Fruit fly (Drosophila melanogaster): Measurements from ENCODE around the gene CG43843.

DNA sequence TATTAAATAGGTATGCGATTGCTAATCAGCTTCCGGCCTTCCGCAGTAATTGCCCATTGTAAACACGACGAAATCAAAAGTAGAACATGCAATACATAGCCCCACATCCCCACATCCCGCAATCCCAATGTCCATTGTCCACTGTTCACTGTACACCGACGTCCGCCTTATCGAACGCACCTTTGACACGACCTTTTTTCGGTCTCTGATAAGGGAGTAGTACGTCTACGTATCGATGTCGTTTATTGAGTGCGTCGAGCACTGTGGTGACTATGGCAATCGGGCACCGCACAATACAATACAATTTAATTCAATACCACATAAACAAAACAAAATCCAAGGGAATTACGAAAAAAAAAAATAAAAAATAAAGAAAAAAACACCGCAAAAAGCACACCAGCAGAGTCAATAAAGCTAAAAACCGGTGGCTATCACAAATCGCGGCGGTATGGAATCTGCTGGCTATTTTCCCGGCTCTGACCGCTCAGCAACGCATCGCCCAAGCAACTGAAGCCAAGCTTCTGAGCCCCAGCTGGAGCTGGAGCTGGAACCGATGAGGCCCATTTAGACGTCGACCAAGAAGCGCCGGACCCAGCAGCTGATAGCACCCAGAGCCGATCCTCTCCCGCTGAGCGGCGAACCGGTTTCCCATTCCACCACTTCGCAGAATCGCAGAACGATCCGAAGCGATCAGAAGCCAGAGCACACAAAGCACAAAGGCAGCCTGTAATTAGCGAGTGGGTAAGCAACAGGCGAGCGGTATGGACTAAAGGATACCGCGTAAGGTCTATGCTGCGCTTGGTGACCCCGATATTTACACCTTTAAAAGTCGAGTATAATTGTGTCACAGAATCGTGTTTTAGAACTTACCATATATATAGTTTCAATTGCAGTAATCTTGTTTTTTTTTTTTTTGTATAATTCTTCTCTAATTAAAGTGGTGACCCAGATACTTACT, 23.3 kb upstream of the CG43843 start, which contains the start of gene Hayan:
- TF ChIP-seq Vsx2 (GFP tag; optimal IDR thresholded peaks at IDR 0.05; ENCODE audit: partially characterized antibody) (peak; percentile 79), lola (GFP tag; optimal IDR thresholded peaks at IDR 0.05) (no peak), Jra (GFP tag; optimal IDR thresholded peaks at IDR 0.05) (no peak), dmrt93B (GFP tag; optimal IDR thresholded peaks at IDR 0.05) (no peak), Dif (GFP tag; optimal IDR thresholded peaks at IDR 0.05; ENCODE audit: partially characterized antibody) (peak; percentile 78), Myc (optimal IDR thresholded peaks at IDR 0.05) (no peak), CrebA (GFP tag; optimal IDR thresholded peaks at IDR 0.05; ENCODE audit: borderline replicate concordance) (no peak), Hnf4 (GFP tag; optimal IDR thresholded peaks at IDR 0.05) (peak; percentile 19), h (GFP tag; optimal IDR thresholded peaks at IDR 0.05) (peak; percentile 31), brk (GFP tag; optimal IDR thresholded peaks at IDR 0.05) (no peak), usp (GFP tag; optimal IDR thresholded peaks at IDR 0.05) (no peak), psq (GFP tag; optimal IDR thresholded peaks at IDR 0.05) (no peak), Abd-B (GFP tag; optimal IDR thresholded peaks at IDR 0.05) (no peak), HLH106 (tag; optimal IDR thresholded peaks at IDR 0.05) (no peak)

All from whole organism, wandering third instar larva.